Worm (Caenorhabditis elegans) whole organism, midembryonic: ENCODE results near the gene ZK666.12.

Source experiments
- cog-1 ChIP-seq: sonication (generic microtip); optimal IDR thresholded peaks from 2 replicates; lab custom pipeline; 2016; ENCODE audit warnings: missing genetic modification characterization, missing compliant biosample characterization
- klf-2 ChIP-seq: fragments of 200-800 bp; sonication (Bioruptor generic); conservative IDR thresholded peaks from 2 replicates; pipeline ENCODE4 v1.3.6; 2022; ENCODE audit warnings: missing genetic modification reagents, missing genetic modification characterization, missing compliant biosample characterization
- med-1 ChIP-seq: sonication (generic microtip); optimal IDR thresholded peaks from 2 replicates; lab custom pipeline; 2017; ENCODE audit warnings: missing genetic modification characterization, mild to moderate bottlenecking, missing compliant biosample characterization, antibody characterized with exemption, missing genetic modification reagents; ENCODE audit not compliant: insufficient read depth
- ref-1 ChIP-seq: fragments of 200-800 bp; sonication (Bioruptor generic); conservative IDR thresholded peaks from 2 replicates; pipeline ENCODE4 v1.3.6; 2022; ENCODE audit warnings: missing genetic modification reagents, missing genetic modification characterization, missing compliant biosample characterization

ce11 chrII:10531604-10532003 is 35.6 kb downstream of the ZK666.12 start:
- TF ChIP-seq ref-1 (GFP tag; lab: Robert Waterston, UW) (no peak), klf-2 (no peak), med-1 (GFP tag; lab: Kevin White, UChicago) (no peak), cog-1 (no peak)
